Fruit fly (Drosophila melanogaster) whole organism, adult: ENCODE results near the gene RhoGAP102A.

Experiments
- bab1 ChIP-seq: fragments of 200-800 bp; sonication (Bioruptor generic); optimal IDR thresholded peaks from 3 replicates; lab custom pipeline; 2019; ENCODE audit warnings: missing biosample characterization, mild to moderate bottlenecking, missing genetic modification characterization, moderate library complexity
- kay ChIP-seq: fragments of 200-800 bp; sonication (Bioruptor generic); peaks from one replicate; lab custom pipeline; 2016; ENCODE audit warnings: missing biosample characterization, missing genetic modification characterization, borderline replicate concordance

DNA sequence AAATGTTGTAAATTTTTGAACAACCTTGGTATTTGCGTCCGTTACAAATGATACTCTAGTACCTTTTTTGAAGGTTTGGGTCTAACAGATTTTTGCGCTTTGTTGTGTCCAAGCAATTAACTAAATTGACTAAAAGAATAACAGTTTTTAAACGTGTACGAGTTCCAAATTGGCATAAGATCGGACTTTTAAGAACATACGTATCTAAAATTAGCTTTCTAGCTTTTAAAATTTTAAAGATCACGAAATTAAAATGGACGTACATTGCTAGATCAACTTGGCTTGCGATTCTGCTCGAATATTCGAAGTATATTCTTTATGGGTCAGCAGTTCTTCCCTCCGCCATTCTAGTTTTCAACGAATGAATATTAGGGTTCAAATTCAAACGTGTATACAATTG lies 24.4 kb upstream of the RhoGAP102A start, which contains the start of gene CG1674:
- TF ChIP-seq kay (no peak), bab1 (GFP tag; lab: Kevin White, UChicago) (no peak)
